Worm (Caenorhabditis elegans) whole organism, L1 larva: ENCODE data around the gene bpnt-1.

Experiments used
- C04F5.9 ChIP-seq: sonication (generic microtip); optimal IDR thresholded peaks from 2 replicates; lab custom pipeline; 2016; ENCODE audit warnings: missing genetic modification characterization, missing compliant biosample characterization
- alr-1 ChIP-seq: fragments of 200-800 bp; sonication (Bioruptor generic); optimal IDR thresholded peaks from 2 replicates; lab custom pipeline; 2018; ENCODE audit warnings: borderline replicate concordance, mild to moderate bottlenecking, missing genetic modification characterization, missing compliant biosample characterization
- aly-2 ChIP-seq: fragments of 150-350 bp; optimal IDR thresholded peaks from 2 replicates; lab custom pipeline; 2014; ENCODE audit warnings: missing biosample characterization, missing genetic modification characterization
- ceh-82 ChIP-seq, 3 experiments: fragments of 150-350 bp in 1 of 3; sonication (generic microtip) in 2 of 3; optimal IDR thresholded peaks; 2 replicates each; lab custom pipeline; 2014 to 2017; ENCODE audit warnings: missing biosample characterization in 3 of 3, missing genetic modification characterization in 3 of 3
- ceh-90 ChIP-seq: sonication (generic microtip); optimal IDR thresholded peaks from 2 replicates; lab custom pipeline; 2016; ENCODE audit warnings: missing genetic modification characterization, missing compliant biosample characterization
- ces-1 ChIP-seq: fragments of 150-350 bp; optimal IDR thresholded peaks from 2 replicates; lab custom pipeline; 2014; ENCODE audit warnings: missing biosample characterization, missing genetic modification reagents, missing genetic modification characterization
- dpl-1 ChIP-seq, 3 experiments: fragments of 150-350 bp in 2 of 3; sonication (generic microtip) in 1 of 3; optimal IDR thresholded peaks; 2 replicates each; lab custom pipeline; 2014 to 2017; ENCODE audit warnings: missing biosample characterization in 3 of 3, missing genetic modification characterization in 3 of 3, missing genetic modification reagents in 3 of 3
- efl-1 ChIP-seq, 4 experiments: fragments of 150-350 bp; optimal IDR thresholded peaks in 3 of 4; peaks in 1 of 4; 1 replicate in 1 of 4; 2 replicates in 3 of 4; lab custom pipeline; 2014; ENCODE audit warnings: missing biosample characterization in 2 of 4, missing genetic modification characterization in 2 of 4, missing genetic modification reagents in 2 of 4
- efl-3 ChIP-seq: fragments of 200-800 bp; sonication (Bioruptor generic); optimal IDR thresholded peaks from 2 replicates; lab custom pipeline; 2018; ENCODE audit warnings: mild to moderate bottlenecking, missing genetic modification characterization, missing compliant biosample characterization
- elt-2 ChIP-seq: sonication (generic microtip); optimal IDR thresholded peaks from 2 replicates; lab custom pipeline; 2016; ENCODE audit warnings: missing genetic modification characterization, mild to moderate bottlenecking, inconsistent platforms, missing compliant biosample characterization, missing genetic modification reagents
- elt-3 ChIP-seq, 6 experiments: fragments of 150-350 bp in 1 of 6; sonication (generic microtip); optimal IDR thresholded peaks; 2 replicates each; lab custom pipeline; 2017 to 2018; ENCODE audit warnings: missing biosample characterization in 6 of 6, missing genetic modification characterization in 6 of 6, inconsistent platforms in 1 of 6
- fkh-10 ChIP-seq: sonication (generic microtip); optimal IDR thresholded peaks from 2 replicates; lab custom pipeline; 2017; ENCODE audit warnings: missing biosample characterization, missing genetic modification reagents, missing genetic modification characterization
- fkh-8 ChIP-seq: sonication (generic microtip); optimal IDR thresholded peaks from 2 replicates; lab custom pipeline; 2016; ENCODE audit warnings: mild to moderate bottlenecking, missing genetic modification characterization, missing compliant biosample characterization
- hlh-4 ChIP-seq: sonication (generic microtip); optimal IDR thresholded peaks from 2 replicates; lab custom pipeline; 2016; ENCODE audit warnings: mild to moderate bottlenecking, missing genetic modification characterization, missing compliant biosample characterization
- isw-1 ChIP-seq: fragments of 200-800 bp; sonication (Bioruptor generic); IDR thresholded peaks from 2 replicates; pipeline ENCODE4 v1.3.6; 2022; ENCODE audit warnings: missing genetic modification characterization, missing compliant biosample characterization
- jun-1 ChIP-seq: fragments of 150-350 bp; optimal IDR thresholded peaks from 2 replicates; lab custom pipeline; 2014; ENCODE audit warnings: missing biosample characterization, missing genetic modification reagents, missing genetic modification characterization
- lin-13 ChIP-seq: fragments of 150-350 bp; optimal IDR thresholded peaks from 2 replicates; lab custom pipeline; 2014; ENCODE audit warnings: missing biosample characterization, missing genetic modification reagents, missing genetic modification characterization
- lin-14 ChIP-seq: fragments of 200-800 bp; sonication (Bioruptor generic); optimal IDR thresholded peaks from 2 replicates; lab custom pipeline; 2018; ENCODE audit warnings: mild to moderate bottlenecking, missing genetic modification characterization, moderate library complexity, missing compliant biosample characterization
- lin-35 ChIP-seq, 2 experiments: fragments of 150-350 bp; optimal IDR thresholded peaks; 2 replicates each; lab custom pipeline; 2014; ENCODE audit warnings: missing biosample characterization in 2 of 2, missing genetic modification characterization in 2 of 2, missing genetic modification reagents in 2 of 2
- lsy-2 ChIP-seq, 2 experiments: fragments of 150-350 bp; optimal IDR thresholded peaks; 2 replicates each; lab custom pipeline; 2014; ENCODE audit warnings: missing biosample characterization in 2 of 2, missing genetic modification characterization in 2 of 2
- mab-9 ChIP-seq: fragments of 200-800 bp; sonication (Bioruptor generic); IDR thresholded peaks from 2 replicates; pipeline ENCODE4 v1.3.6; 2022; ENCODE audit warnings: missing genetic modification reagents, missing genetic modification characterization, missing compliant biosample characterization
- nhr-12 ChIP-seq: sonication (generic microtip); optimal IDR thresholded peaks from 2 replicates; lab custom pipeline; 2017; ENCODE audit warnings: missing biosample characterization, missing genetic modification characterization
- nhr-20 ChIP-seq: sonication (generic microtip); optimal IDR thresholded peaks from 2 replicates; lab custom pipeline; 2016; ENCODE audit warnings: mild to moderate bottlenecking, missing genetic modification characterization, missing compliant biosample characterization
- nhr-47 ChIP-seq: sonication (generic microtip); optimal IDR thresholded peaks from 2 replicates; lab custom pipeline; 2016; ENCODE audit warnings: mild to moderate bottlenecking, missing genetic modification characterization, moderate library complexity, missing compliant biosample characterization
- nhr-71 ChIP-seq: sonication (generic microtip); optimal IDR thresholded peaks from 2 replicates; lab custom pipeline; 2016; ENCODE audit warnings: mild to moderate bottlenecking, missing genetic modification characterization, moderate library complexity, missing compliant biosample characterization
- nhr-77 ChIP-seq: fragments of 150-350 bp; optimal IDR thresholded peaks from 2 replicates; lab custom pipeline; 2014; ENCODE audit warnings: missing biosample characterization, missing genetic modification characterization
- pqm-1 ChIP-seq: sonication (generic microtip); optimal IDR thresholded peaks from 3 replicates; lab custom pipeline; 2017; ENCODE audit warnings: missing biosample characterization, missing genetic modification characterization
- snu-23 ChIP-seq: sonication (generic microtip); optimal IDR thresholded peaks from 2 replicates; lab custom pipeline; 2016; ENCODE audit warnings: missing genetic modification characterization, missing compliant biosample characterization
- sox-4 ChIP-seq: sonication (generic microtip); optimal IDR thresholded peaks from 2 replicates; lab custom pipeline; 2016; ENCODE audit warnings: missing genetic modification characterization, missing compliant biosample characterization
- swsn-7 ChIP-seq: sonication (generic microtip); optimal IDR thresholded peaks from 2 replicates; lab custom pipeline; 2016; ENCODE audit warnings: missing genetic modification characterization, missing compliant biosample characterization
- tbx-2 ChIP-seq: sonication (generic microtip); optimal IDR thresholded peaks from 2 replicates; lab custom pipeline; 2016; ENCODE audit warnings: missing genetic modification characterization, missing compliant biosample characterization
- unc-30 ChIP-seq: sonication (generic microtip); optimal IDR thresholded peaks from 2 replicates; lab custom pipeline; 2017; ENCODE audit warnings: missing biosample characterization, missing genetic modification characterization
- unc-86 ChIP-seq: sonication (generic microtip); optimal IDR thresholded peaks from 2 replicates; lab custom pipeline; 2016; ENCODE audit warnings: missing genetic modification characterization, missing compliant biosample characterization
- xbp-1 ChIP-seq: sonication (generic microtip); optimal IDR thresholded peaks from 2 replicates; lab custom pipeline; 2016; ENCODE audit warnings: missing genetic modification characterization, missing compliant biosample characterization
- zag-1 ChIP-seq: fragments of 150-350 bp; optimal IDR thresholded peaks from 2 replicates; lab custom pipeline; 2014; ENCODE audit warnings: missing biosample characterization, missing genetic modification characterization
- zip-4 ChIP-seq: fragments of 200-800 bp; sonication (Bioruptor generic); optimal IDR thresholded peaks from 2 replicates; lab custom pipeline; 2018; ENCODE audit warnings: mild to moderate bottlenecking, missing genetic modification characterization, moderate library complexity, missing compliant biosample characterization

bpnt-1 gene

ce11 chrII:4453453-4453852 is 33.4 kb downstream of the bpnt-1 start:
- TF ChIP-seq nhr-20 (tag; lab: Kevin White, UChicago), result no peak
- peak; percentile 60 for TF ChIP-seq lin-14 (GFP tag; lab: Kevin White, UChicago)
- peak in 1 of 2 experiments; percentile 34 for TF ChIP-seq lin-35 (GFP tag; optimal IDR thresholded peaks at IDR 0.05; lab: Kevin White, UChicago)
- TF ChIP-seq jun-1 (tag; lab: Kevin White, UChicago), result no peak
- TF ChIP-seq dpl-1 (GFP tag; optimal IDR thresholded peaks at IDR 0.05; lab: Kevin White, UChicago), result peak in 1 of 3 experiments; percentile 35
- TF ChIP-seq unc-86 (tag; lab: Kevin White, UChicago), result peak; percentile 55
- no peak for TF ChIP-seq efl-1 (optimal IDR thresholded peaks at IDR 0.05; lab: Kevin White, UChicago)
- TF ChIP-seq efl-1 (GFP tag; optimal IDR thresholded peaks at IDR 0.05 in 1 of 2; lab: Kevin White, UChicago), result peak; percentile 13 to 56

- no peak for TF ChIP-seq hlh-4 (tag; lab: Kevin White, UChicago)
- no peak for TF ChIP-seq efl-1 (optimal IDR thresholded peaks at IDR 0.05; lab: Kevin White, UChicago)
- no peak for TF ChIP-seq efl-1 (GFP tag; optimal IDR thresholded peaks at IDR 0.05 in 1 of 2; lab: Kevin White, UChicago)
- no peak for TF ChIP-seq lin-13 (GFP tag; lab: Kevin White, UChicago)
- no peak for TF ChIP-seq ceh-90 (tag; lab: Kevin White, UChicago)
- no peak for TF ChIP-seq nhr-77 (tag; lab: Kevin White, UChicago)
- TF ChIP-seq zag-1 (tag; lab: Kevin White, UChicago), result no peak
- TF ChIP-seq pqm-1 (tag; lab: Kevin White, UChicago), result no peak
- no peak for TF ChIP-seq alr-1 (tag; lab: Kevin White, UChicago)
- no peak for TF ChIP-seq unc-30 (tag; lab: Kevin White, UChicago)
- TF ChIP-seq xbp-1, result no peak
- no peak for TF ChIP-seq zip-4 (GFP tag; lab: Kevin White, UChicago)
- TF ChIP-seq aly-2 (tag; lab: Kevin White, UChicago), result no peak
- TF ChIP-seq sox-4, result no peak
Observed at ce11 chrII:4454823-4455222, 34.8 kb downstream of the bpnt-1 start.

ce11 chrII:4456024-4456423 is 36.0 kb downstream of the bpnt-1 start:
- TF ChIP-seq aly-2 (tag; lab: Kevin White, UChicago), result no peak
- peak; percentile 37 for TF ChIP-seq snu-23 (GFP tag; lab: Kevin White, UChicago)
- peak; percentile 47 for TF ChIP-seq swsn-7
- TF ChIP-seq fkh-10 (GFP tag; lab: Kevin White, UChicago), result no peak
- no peak for TF ChIP-seq xbp-1
- TF ChIP-seq nhr-12 (tag; lab: Kevin White, UChicago), result no peak
- no peak for TF ChIP-seq elt-3 (tag; optimal IDR thresholded peaks at IDR 0.05; lab: Kevin White, UChicago)
- peak in 1 of 2 experiments; percentile 22 for TF ChIP-seq lin-35 (GFP tag; optimal IDR thresholded peaks at IDR 0.05; lab: Kevin White, UChicago)
- TF ChIP-seq jun-1 (tag; lab: Kevin White, UChicago), result no peak
- TF ChIP-seq C04F5.9 (tag; lab: Kevin White, UChicago), result no peak
- TF ChIP-seq efl-1 (optimal IDR thresholded peaks at IDR 0.05; lab: Kevin White, UChicago), result peak in 1 of 2 experiments; percentile 13
- no peak for TF ChIP-seq efl-1 (GFP tag; optimal IDR thresholded peaks at IDR 0.05 in 1 of 2; lab: Kevin White, UChicago)
- peak; percentile 23 for TF ChIP-seq isw-1 (GFP tag; lab: Robert Waterston, UW)
- TF ChIP-seq fkh-8, result peak; percentile 30
- TF ChIP-seq nhr-71 (tag; lab: Kevin White, UChicago), result peak; percentile 40
- TF ChIP-seq nhr-47 (tag; lab: Kevin White, UChicago), result peak; percentile 39
- no peak for TF ChIP-seq alr-1 (tag; lab: Kevin White, UChicago)
- peak in 1 of 2 experiments; percentile 30 for TF ChIP-seq lsy-2 (tag; optimal IDR thresholded peaks at IDR 0.05; lab: Kevin White, UChicago)
- no peak for TF ChIP-seq efl-3 (GFP tag; lab: Kevin White, UChicago)
- peak; percentile 82 for TF ChIP-seq lin-14 (GFP tag; lab: Kevin White, UChicago)
- TF ChIP-seq tbx-2 (tag; lab: Kevin White, UChicago), result peak; percentile 48
- peak in 2 of 3 experiments; percentile 22 to 61 for TF ChIP-seq ceh-82 (tag; optimal IDR thresholded peaks at IDR 0.05; lab: Kevin White, UChicago)
- peak; percentile 64; the same call in 1 of the 2 replicates for TF ChIP-seq mab-9 (GFP tag; lab: Robert Waterston, UW)
- no peak for TF ChIP-seq elt-2 (tag; lab: Kevin White, UChicago)
- peak; percentile 68 for TF ChIP-seq unc-86 (tag; lab: Kevin White, UChicago)
- TF ChIP-seq ces-1, result peak; percentile 18
